Fruit fly (Drosophila melanogaster) whole organism, prepupa: ENCODE data around the gene CG12609.
A peak's percentile ranks its signal among the peaks of the same experiment; 100 is the strongest.

ENCODE experiments used
- CG10631 ChIP-seq: fragments of 200-800 bp; sonication (Bioruptor generic); optimal IDR thresholded peaks from 2 replicates; lab custom pipeline; 2016; ENCODE audit warnings: missing biosample characterization, missing genetic modification characterization
- CG10669 ChIP-seq: fragments of 200-800 bp; sonication (Bioruptor generic); optimal IDR thresholded peaks from 3 replicates; lab custom pipeline; 2018; ENCODE audit warnings: missing biosample characterization, mild to moderate bottlenecking, missing genetic modification characterization, moderate library complexity
- CG1621 ChIP-seq: fragments of 200-800 bp; sonication (Bioruptor generic); optimal IDR thresholded peaks from 3 replicates; lab custom pipeline; 2018; ENCODE audit warnings: missing biosample characterization, mild to moderate bottlenecking, missing genetic modification characterization
- CG31627 ChIP-seq: fragments of 200-800 bp; sonication (Bioruptor generic); optimal IDR thresholded peaks from 3 replicates; lab custom pipeline; 2016; ENCODE audit warnings: missing biosample characterization, missing genetic modification characterization
- CG3919 ChIP-seq: fragments of 200-800 bp; sonication (Bioruptor generic); optimal IDR thresholded peaks from 3 replicates; lab custom pipeline; 2016; ENCODE audit warnings: missing biosample characterization, missing genetic modification characterization
- CG4318 ChIP-seq: fragments of 200-800 bp; sonication (Bioruptor generic); optimal IDR thresholded peaks from 3 replicates; lab custom pipeline; 2017; ENCODE audit warnings: missing biosample characterization, mild to moderate bottlenecking, missing genetic modification characterization
- CG6163 ChIP-seq: fragments of 200-800 bp; sonication (Bioruptor generic); IDR thresholded peaks from 3 replicates; pipeline ENCODE4 v1.3.6; 2022; ENCODE audit warnings: missing biosample characterization, missing genetic modification characterization
- CG6276 ChIP-seq: fragments of 200-800 bp; sonication (Bioruptor generic); optimal IDR thresholded peaks from 2 replicates; lab custom pipeline; 2017; ENCODE audit warnings: missing biosample characterization, mild to moderate bottlenecking, missing genetic modification characterization
- CG6808 ChIP-seq: fragments of 200-800 bp; sonication (Bioruptor generic); optimal IDR thresholded peaks from 3 replicates; lab custom pipeline; 2017; ENCODE audit warnings: missing biosample characterization, missing genetic modification characterization, mild to moderate bottlenecking, moderate library complexity, missing genetic modification reagents
- CG7368 ChIP-seq: fragments of 200-800 bp; sonication (Bioruptor generic); optimal IDR thresholded peaks from 3 replicates; lab custom pipeline; 2016; ENCODE audit warnings: missing biosample characterization, missing genetic modification characterization
- CG8319 ChIP-seq: fragments of 200-800 bp; sonication (Bioruptor generic); optimal IDR thresholded peaks from 3 replicates; lab custom pipeline; 2016; ENCODE audit warnings: missing biosample characterization, missing genetic modification characterization
- CG8632 ChIP-seq: fragments of 200-800 bp; sonication (Bioruptor generic); optimal IDR thresholded peaks from 3 replicates; lab custom pipeline; 2016; ENCODE audit warnings: missing biosample characterization, missing genetic modification characterization
- Eip75B ChIP-seq: fragments of 200-800 bp; sonication (Bioruptor generic); optimal IDR thresholded peaks from 3 replicates; lab custom pipeline; 2016; ENCODE audit warnings: missing biosample characterization, missing genetic modification characterization
- Eip78C ChIP-seq: fragments of 200-800 bp; sonication (Bioruptor generic); peaks from one replicate; lab custom pipeline; 2016; ENCODE audit warnings: missing biosample characterization, missing genetic modification characterization
- Ets96B ChIP-seq: fragments of 200-800 bp; optimal IDR thresholded peaks from 2 replicates; lab custom pipeline; 2019; ENCODE audit warnings: missing biosample characterization, mild to moderate bottlenecking, missing genetic modification characterization, moderate library complexity
- Gug ChIP-seq: fragments of 200-800 bp; sonication (Bioruptor generic); IDR thresholded peaks from 2 replicates; pipeline ENCODE4 v1.3.6; 2022; ENCODE audit warnings: missing biosample characterization, missing genetic modification characterization
- Hr39 ChIP-seq: fragments of 200-800 bp; sonication (Bioruptor generic); optimal IDR thresholded peaks from 2 replicates; lab custom pipeline; 2016; ENCODE audit warnings: missing biosample characterization, missing genetic modification characterization
- Met ChIP-seq: fragments of 200-800 bp; sonication (Bioruptor generic); optimal IDR thresholded peaks from 3 replicates; lab custom pipeline; 2016; ENCODE audit warnings: missing biosample characterization, missing genetic modification characterization
- OdsH ChIP-seq: fragments of 200-800 bp; sonication (Bioruptor generic); optimal IDR thresholded peaks from 3 replicates; lab custom pipeline; 2016; ENCODE audit warnings: missing biosample characterization, missing genetic modification characterization
- Smox ChIP-seq: fragments of 200-800 bp; sonication (Bioruptor generic); optimal IDR thresholded peaks from 3 replicates; lab custom pipeline; 2016; ENCODE audit warnings: missing biosample characterization, missing genetic modification characterization
- Sox102F ChIP-seq: fragments of 200-800 bp; sonication (Bioruptor generic); optimal IDR thresholded peaks from 2 replicates; lab custom pipeline; 2016; ENCODE audit warnings: missing biosample characterization, mild to moderate bottlenecking, missing genetic modification characterization
- Sox15 ChIP-seq: fragments of 200-800 bp; sonication (Bioruptor generic); optimal IDR thresholded peaks from 3 replicates; lab custom pipeline; 2016; ENCODE audit warnings: missing biosample characterization, missing genetic modification characterization
- acj6 ChIP-seq: fragments of 200-800 bp; sonication (Bioruptor generic); optimal IDR thresholded peaks from 3 replicates; lab custom pipeline; 2016; ENCODE audit warnings: missing biosample characterization, missing genetic modification characterization
- dac ChIP-seq: fragments of 200-800 bp; sonication (Bioruptor generic); optimal IDR thresholded peaks from 2 replicates; lab custom pipeline; 2017; ENCODE audit warnings: missing biosample characterization, mild to moderate bottlenecking, missing genetic modification characterization
- eg ChIP-seq: fragments of 200-800 bp; sonication (Bioruptor generic); IDR thresholded peaks from 3 replicates; pipeline ENCODE4 v1.3.6; 2022; ENCODE audit warnings: missing biosample characterization, missing genetic modification characterization
- fd59A ChIP-seq: fragments of 200-800 bp; sonication (Bioruptor generic); optimal IDR thresholded peaks from 2 replicates; lab custom pipeline; 2017; ENCODE audit warnings: missing biosample characterization, mild to moderate bottlenecking, missing genetic modification characterization, missing genetic modification reagents
- net ChIP-seq: fragments of 200-800 bp; sonication (Bioruptor generic); optimal IDR thresholded peaks from 3 replicates; lab custom pipeline; 2016; ENCODE audit warnings: missing biosample characterization, missing genetic modification characterization
- pdm3 ChIP-seq: fragments of 200-800 bp; sonication (Bioruptor generic); optimal IDR thresholded peaks from 3 replicates; lab custom pipeline; 2016; ENCODE audit warnings: missing biosample characterization, missing genetic modification characterization
- ss ChIP-seq, 2 experiments: fragments of 200-800 bp; sonication (Bioruptor generic); optimal IDR thresholded peaks; 2 replicates in 1 of 2; 3 replicates in 1 of 2; lab custom pipeline; 2017 to 2018; ENCODE audit warnings: mild to moderate bottlenecking in 2 of 2, missing biosample characterization in 2 of 2, missing genetic modification characterization in 2 of 2, moderate library complexity in 1 of 2
- svp ChIP-seq: fragments of 200-800 bp; sonication (Bioruptor generic); peaks from one replicate; lab custom pipeline; 2016; ENCODE audit warnings: missing biosample characterization, missing genetic modification characterization
- topi ChIP-seq: fragments of 200-800 bp; sonication (Bioruptor generic); optimal IDR thresholded peaks from 3 replicates; lab custom pipeline; 2016; ENCODE audit warnings: missing biosample characterization, missing genetic modification characterization
- vri ChIP-seq: fragments of 200-800 bp; sonication (Bioruptor generic); optimal IDR thresholded peaks from 3 replicates; lab custom pipeline; 2016; ENCODE audit warnings: missing biosample characterization, mild to moderate bottlenecking, missing genetic modification characterization

The CG12609 gene

DNA sequence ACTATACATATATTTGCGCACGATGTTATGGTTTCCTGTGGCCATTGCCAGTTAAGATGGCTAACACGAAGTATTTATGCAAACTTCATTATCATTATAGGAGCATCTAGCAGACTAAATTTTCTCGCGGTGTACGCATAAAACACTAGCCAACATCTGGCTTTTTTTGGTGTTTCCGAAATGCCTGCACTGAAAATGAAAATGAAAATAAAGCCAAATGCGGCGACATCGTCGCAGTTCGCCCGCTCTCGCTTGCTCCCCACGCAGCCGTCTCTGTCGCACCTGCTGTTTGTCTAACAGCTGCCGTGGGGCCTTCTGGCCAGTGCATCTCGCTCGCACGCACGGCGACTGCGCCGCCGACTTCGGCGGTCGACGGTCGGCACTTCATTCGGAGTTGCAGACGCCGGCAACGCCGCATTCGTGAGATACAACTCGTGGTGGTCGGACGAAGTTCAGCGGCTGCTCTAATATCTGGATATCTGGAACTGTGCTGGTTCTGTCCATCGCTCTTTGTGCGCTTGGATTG, 26.8 kb upstream of the CG12609 start, which contains the start of gene CG6891 (continued):
- TF ChIP-seq CG1621 (peak; percentile 46), CG6163 (GFP tag; lab: Robert Waterston, UW) (peak; percentile 71), CG10631 (GFP tag; lab: Kevin White, UChicago) (no peak), Eip78C (GFP tag; lab: Kevin White, UChicago) (peak; percentile 46), CG7368 (GFP tag; lab: Kevin White, UChicago) (no peak), Gug (GFP tag; lab: Robert Waterston, UW) (no peak), eg (GFP tag; lab: Robert Waterston, UW) (peak; percentile 57; the same call in 2 of the 3 replicates), CG6808 (GFP tag; lab: Kevin White, UChicago) (peak; percentile 46), CG3919 (GFP tag; lab: Kevin White, UChicago) (peak; percentile 38), OdsH (peak; percentile 40), net (peak; percentile 26), CG4318 (GFP tag; lab: Kevin White, UChicago) (peak; percentile 24), Hr39 (GFP tag; lab: Kevin White, UChicago) (peak; percentile 68), topi (peak; percentile 62), Smox (GFP tag; lab: Kevin White, UChicago) (peak; percentile 57), acj6 (peak; percentile 47), Sox102F (GFP tag; lab: Kevin White, UChicago) (peak; percentile 55), CG8319 (GFP tag; lab: Kevin White, UChicago) (no peak), Met (GFP tag; lab: Kevin White, UChicago) (peak; percentile 56), pdm3 (GFP tag; lab: Kevin White, UChicago) (peak; percentile 58)
- TF ChIP-seq, all 60 proteins: peak for 48

- no peak for TF ChIP-seq dac
- TF ChIP-seq eg (GFP tag; lab: Robert Waterston, UW): 0 out of 3 replicates have a peak, but pooled peaks have one; percentile 21
Measured at dm6 chrX:18773817-18774216, 25.7 kb upstream of the CG12609 start, which contains the start of gene CCKLR-17D3. Gene CCKLR-17D3 (minus strand): TSS chrX:18774027.

- TF ChIP-seq svp (GFP tag; lab: Kevin White, UChicago) (peak; percentile 53), ss (GFP tag; optimal IDR thresholded peaks at IDR 0.05; lab: Kevin White, UChicago) (peak in 1 of 2 experiments; percentile 17), CG31627 (no peak), Eip78C (GFP tag; lab: Kevin White, UChicago) (peak; percentile 45), acj6 (no peak)
Measured at dm6 chrX:18771995-18772394, 23.9 kb upstream of the CG12609 start.

- TF ChIP-seq CG10631 (GFP tag; lab: Kevin White, UChicago): no peak
Measured at dm6 chrX:18771356-18771755, 23.2 kb upstream of the CG12609 start.

DNA sequence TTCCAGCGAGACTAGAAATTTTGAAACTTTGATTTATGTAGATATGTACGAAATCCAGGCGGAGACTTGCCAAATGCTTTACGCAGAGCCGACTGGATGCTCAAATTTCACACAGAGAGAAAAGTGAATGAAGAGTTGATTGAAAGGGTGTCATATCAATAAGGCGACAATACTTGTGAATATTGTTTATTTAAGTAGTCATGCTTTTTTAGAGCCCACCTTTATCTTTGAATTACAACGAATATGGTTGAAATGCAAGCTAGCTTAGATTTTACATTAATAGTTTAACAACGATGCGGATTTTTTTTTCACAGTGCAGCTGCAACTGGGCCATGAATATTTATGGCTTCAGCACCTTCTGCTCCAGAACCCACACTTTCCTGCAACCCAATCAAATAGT, 8.3 kb downstream of the CG12609 start, which contains the start of gene CG6873:
Gene CG6873, minus strand, starts transcription at position 101 of the 400 bp plus-strand sequence.
- no peak for TF ChIP-seq Eip75B (GFP tag; lab: Kevin White, UChicago)
- no peak for TF ChIP-seq CG6276 (GFP tag; lab: Kevin White, UChicago)

- no peak for TF ChIP-seq Smox (GFP tag; lab: Kevin White, UChicago)
- TF ChIP-seq fd59A: no peak
- no peak for TF ChIP-seq net
- no peak for TF ChIP-seq CG8632 (GFP tag; lab: Kevin White, UChicago)
- no peak for TF ChIP-seq pdm3 (GFP tag; lab: Kevin White, UChicago)
- no peak for TF ChIP-seq Sox15 (GFP tag; lab: Kevin White, UChicago)
- no peak for TF ChIP-seq vri (GFP tag; lab: Kevin White, UChicago)
- TF ChIP-seq CG10669 (GFP tag; lab: Kevin White, UChicago): no peak
- TF ChIP-seq Ets96B: no peak
Measured at dm6 chrX:18726270-18726669, 21.8 kb downstream of the CG12609 start, which contains the start of gene CCKLR-17D1. Gene CCKLR-17D1 (minus strand): TSS chrX:18726572.
